Fruit fly (Drosophila melanogaster) whole organism, embryonic: ENCODE results near the gene Torsin.
A peak's percentile ranks its signal among the peaks of the same experiment; 100 is the strongest.

ENCODE experiments used
- Ada2b ChIP-seq: fragments of 200-800 bp; sonication (Bioruptor generic); IDR thresholded peaks from 2 replicates; pipeline ENCODE4 v1.3.6; 2022; ENCODE audit warnings: missing biosample characterization, missing genetic modification characterization
- Atf6 ChIP-seq: fragments of 200-800 bp; sonication (Bioruptor generic); IDR thresholded peaks from 2 replicates; pipeline ENCODE4 v1.3.6; 2022; ENCODE audit warnings: missing biosample characterization, missing genetic modification characterization
- CG10267 ChIP-seq: fragments of 200-800 bp; sonication (Bioruptor generic); optimal IDR thresholded peaks from 2 replicates; lab custom pipeline; 2018; ENCODE audit warnings: missing biosample characterization, mild to moderate bottlenecking, missing genetic modification characterization, moderate library complexity
- CG10274 ChIP-seq: fragments of 200-800 bp; sonication (Bioruptor generic); optimal IDR thresholded peaks from 3 replicates; lab custom pipeline; 2017; ENCODE audit warnings: missing biosample characterization, mild to moderate bottlenecking, missing genetic modification characterization
- CG10321 ChIP-seq: fragments of 200-800 bp; sonication (Bioruptor generic); IDR thresholded peaks from 2 replicates; pipeline ENCODE4 v1.3.6; 2022; ENCODE audit warnings: missing biosample characterization, missing genetic modification characterization
- CG12071 ChIP-seq: fragments of 200-800 bp; sonication (Bioruptor generic); optimal IDR thresholded peaks from 3 replicates; lab custom pipeline; 2018; ENCODE audit warnings: missing biosample characterization, mild to moderate bottlenecking, missing genetic modification characterization
- CG12391 ChIP-seq: fragments of 200-800 bp; sonication (Bioruptor generic); optimal IDR thresholded peaks from 3 replicates; lab custom pipeline; 2018; ENCODE audit warnings: missing biosample characterization, mild to moderate bottlenecking, missing genetic modification characterization, moderate library complexity
- CG12659 ChIP-seq: fragments of 200-800 bp; sonication (Bioruptor generic); optimal IDR thresholded peaks from 3 replicates; lab custom pipeline; 2017; ENCODE audit warnings: mild to moderate bottlenecking, missing biosample characterization, missing genetic modification reagents, missing genetic modification characterization
- CG12769 ChIP-seq: fragments of 200-800 bp; sonication (Bioruptor generic); optimal IDR thresholded peaks from 2 replicates; lab custom pipeline; 2019; ENCODE audit warnings: missing biosample characterization, mild to moderate bottlenecking, missing genetic modification characterization, moderate library complexity
- CG14441 ChIP-seq: fragments of 200-800 bp; sonication (Bioruptor generic); IDR thresholded peaks from 2 replicates; pipeline ENCODE4 v1.3.6; 2022; ENCODE audit warnings: missing biosample characterization, missing genetic modification characterization
- CG15269 ChIP-seq: fragments of 200-800 bp; sonication (Bioruptor generic); optimal IDR thresholded peaks from 2 replicates; lab custom pipeline; 2018; ENCODE audit warnings: missing biosample characterization, mild to moderate bottlenecking, missing genetic modification characterization, moderate library complexity
- CG1602 ChIP-seq: fragments of 200-800 bp; sonication (Bioruptor generic); optimal IDR thresholded peaks from 3 replicates; lab custom pipeline; 2016; ENCODE audit warnings: missing biosample characterization, missing genetic modification characterization
- CG17612 ChIP-seq: fragments of 200-800 bp; sonication (Bioruptor generic); IDR thresholded peaks from 2 replicates; pipeline ENCODE4 v1.3.6; 2022; ENCODE audit warnings: missing biosample characterization, missing genetic modification characterization
- CG17829 ChIP-seq: fragments of 200-800 bp; optimal IDR thresholded peaks from 2 replicates; lab custom pipeline; 2019; ENCODE audit warnings: missing biosample characterization, mild to moderate bottlenecking, missing genetic modification characterization, moderate library complexity
- CG2712 ChIP-seq: fragments of 200-800 bp; optimal IDR thresholded peaks from 3 replicates; lab custom pipeline; 2019; ENCODE audit warnings: missing biosample characterization, mild to moderate bottlenecking, missing genetic modification characterization, moderate library complexity
- CG30403 ChIP-seq: fragments of 200-800 bp; sonication (Bioruptor generic); optimal IDR thresholded peaks from 3 replicates; lab custom pipeline; 2016; ENCODE audit warnings: missing biosample characterization, missing genetic modification characterization
- CG4328 ChIP-seq: fragments of 200-800 bp; sonication (Bioruptor generic); optimal IDR thresholded peaks from 3 replicates; lab custom pipeline; 2017; ENCODE audit warnings: missing biosample characterization, missing genetic modification reagents, missing genetic modification characterization
- CG6689 ChIP-seq: fragments of 200-800 bp; sonication (Bioruptor generic); IDR thresholded peaks from 2 replicates; pipeline ENCODE4 v1.3.6; 2022; ENCODE audit warnings: missing biosample characterization, missing genetic modification characterization
- CG7839 ChIP-seq: fragments of 200-800 bp; sonication (Bioruptor generic); optimal IDR thresholded peaks from 3 replicates; lab custom pipeline; 2018; ENCODE audit warnings: missing biosample characterization, mild to moderate bottlenecking, missing genetic modification characterization, moderate library complexity
- CG8359 ChIP-seq: fragments of 200-800 bp; sonication (Bioruptor generic); optimal IDR thresholded peaks from 2 replicates; lab custom pipeline; 2017; ENCODE audit warnings: missing biosample characterization, mild to moderate bottlenecking, missing genetic modification characterization, borderline replicate concordance
- CG9437 ChIP-seq: fragments of 200-800 bp; sonication (Bioruptor generic); optimal IDR thresholded peaks from 2 replicates; lab custom pipeline; 2018; ENCODE audit warnings: missing biosample characterization, mild to moderate bottlenecking, missing genetic modification characterization
- CG9727 ChIP-seq: fragments of 200-800 bp; sonication (Bioruptor generic); optimal IDR thresholded peaks from 3 replicates; lab custom pipeline; 2017; ENCODE audit warnings: missing biosample characterization, mild to moderate bottlenecking, missing genetic modification characterization
- CG9876 ChIP-seq: fragments of 200-800 bp; sonication (Bioruptor generic); optimal IDR thresholded peaks from 2 replicates; lab custom pipeline; 2016; ENCODE audit warnings: missing biosample characterization, missing genetic modification characterization
- Chrac-16 ChIP-seq: fragments of 200-800 bp; sonication (Bioruptor generic); optimal IDR thresholded peaks from 3 replicates; lab custom pipeline; 2016; ENCODE audit warnings: missing biosample characterization, missing genetic modification characterization
- CoRest ChIP-seq: fragments of 200-800 bp; sonication (Bioruptor generic); optimal IDR thresholded peaks from 3 replicates; lab custom pipeline; 2018; ENCODE audit warnings: missing biosample characterization, mild to moderate bottlenecking, missing genetic modification characterization, moderate library complexity
- Dip2 ChIP-seq: fragments of 200-800 bp; sonication (Bioruptor generic); IDR thresholded peaks from 2 replicates; pipeline ENCODE4 v1.3.6; 2022; ENCODE audit warnings: missing biosample characterization, missing genetic modification characterization
- Fer3 ChIP-seq: fragments of 200-800 bp; sonication (Bioruptor generic); optimal IDR thresholded peaks from 2 replicates; lab custom pipeline; 2018; ENCODE audit warnings: missing biosample characterization, mild to moderate bottlenecking, missing genetic modification characterization, moderate library complexity
- Gug ChIP-seq: fragments of 200-800 bp; sonication (Bioruptor generic); IDR thresholded peaks from 4 replicates; pipeline ENCODE4 v1.3.6; 2022; ENCODE audit warnings: missing biosample characterization, missing genetic modification characterization
- Med ChIP-seq: fragments of 200-800 bp; sonication (Bioruptor generic); peaks from one replicate; lab custom pipeline; 2016; ENCODE audit warnings: missing biosample characterization, missing genetic modification characterization, mild to moderate bottlenecking, inconsistent platforms, moderate library complexity
- Meics ChIP-seq: fragments of 200-800 bp; sonication (Bioruptor generic); optimal IDR thresholded peaks from 2 replicates; lab custom pipeline; 2017; ENCODE audit warnings: missing biosample characterization, mild to moderate bottlenecking, missing genetic modification characterization
- NfI ChIP-seq: fragments of 200-800 bp; sonication (Bioruptor generic); optimal IDR thresholded peaks from 3 replicates; lab custom pipeline; 2018; ENCODE audit warnings: missing biosample characterization, mild to moderate bottlenecking, missing genetic modification characterization, moderate library complexity
- Rfx ChIP-seq: fragments of 200-800 bp; sonication (Bioruptor generic); IDR thresholded peaks from 2 replicates; pipeline ENCODE4 v1.3.6; 2022; ENCODE audit warnings: missing biosample characterization, missing genetic modification characterization
- Sox100B ChIP-seq: fragments of 200-800 bp; sonication (Bioruptor generic); optimal IDR thresholded peaks from 3 replicates; lab custom pipeline; 2018; ENCODE audit warnings: missing biosample characterization, mild to moderate bottlenecking, missing genetic modification characterization
- Ssrp ChIP-seq: fragments of 200-800 bp; sonication (Bioruptor generic); optimal IDR thresholded peaks from 2 replicates; lab custom pipeline; 2018; ENCODE audit warnings: missing biosample characterization, mild to moderate bottlenecking, missing genetic modification characterization, moderate library complexity
- Xrp1 ChIP-seq: fragments of 200-800 bp; sonication (Bioruptor generic); IDR thresholded peaks from 2 replicates; pipeline ENCODE4 v1.3.6; 2022; ENCODE audit warnings: missing biosample characterization, missing genetic modification characterization
- ara ChIP-seq: fragments of 200-800 bp; sonication (Bioruptor generic); IDR thresholded peaks from 2 replicates; pipeline ENCODE4 v1.3.6; 2022; ENCODE audit warnings: missing biosample characterization, missing genetic modification characterization
- ato ChIP-seq: fragments of 200-800 bp; sonication (Bioruptor generic); IDR thresholded peaks from 2 replicates; pipeline ENCODE4 v1.3.6; 2022; ENCODE audit warnings: missing biosample characterization, missing genetic modification characterization; ENCODE audit not compliant: partially characterized antibody
- bcd ChIP-seq: fragments of 200-800 bp; sonication (Bioruptor generic); optimal IDR thresholded peaks from 2 replicates; lab custom pipeline; 2017; ENCODE audit warnings: missing biosample characterization, mild to moderate bottlenecking, missing genetic modification characterization
- chm ChIP-seq: fragments of 200-800 bp; sonication (Bioruptor generic); IDR thresholded peaks from 2 replicates; pipeline ENCODE4 v1.3.6; 2022; ENCODE audit warnings: missing biosample characterization, missing genetic modification characterization
- ci ChIP-seq: fragments of 200-800 bp; sonication (Bioruptor generic); IDR thresholded peaks from 3 replicates; pipeline ENCODE4 v1.3.6; 2022; ENCODE audit warnings: missing biosample characterization, missing genetic modification characterization
- dan ChIP-seq: fragments of 200-800 bp; sonication (Bioruptor generic); IDR thresholded peaks from 2 replicates; pipeline ENCODE4 v1.3.6; 2022; ENCODE audit warnings: missing biosample characterization, missing genetic modification characterization
- emc ChIP-seq: fragments of 200-800 bp; sonication (Bioruptor generic); optimal IDR thresholded peaks from 2 replicates; lab custom pipeline; 2016; ENCODE audit warnings: missing biosample characterization, missing genetic modification characterization
- gcm ChIP-seq: fragments of 200-800 bp; sonication (Bioruptor generic); optimal IDR thresholded peaks from 2 replicates; lab custom pipeline; 2019; ENCODE audit warnings: missing biosample characterization, mild to moderate bottlenecking, missing genetic modification characterization, moderate library complexity
- gcm2 ChIP-seq: fragments of 200-800 bp; sonication (Bioruptor generic); optimal IDR thresholded peaks from 2 replicates; lab custom pipeline; 2016; ENCODE audit warnings: missing biosample characterization, missing genetic modification characterization
- jumu ChIP-seq: fragments of 200-800 bp; sonication (Bioruptor generic); optimal IDR thresholded peaks from 3 replicates; lab custom pipeline; 2016; ENCODE audit warnings: missing biosample characterization, missing genetic modification characterization
- lab ChIP-seq: fragments of 200-800 bp; sonication (Bioruptor generic); optimal IDR thresholded peaks from 3 replicates; lab custom pipeline; 2017; ENCODE audit warnings: missing biosample characterization, missing genetic modification characterization, mild to moderate bottlenecking, moderate library complexity, missing genetic modification reagents
- scrt ChIP-seq: fragments of 200-800 bp; sonication (Bioruptor generic); optimal IDR thresholded peaks from 2 replicates; lab custom pipeline; 2018; ENCODE audit warnings: missing biosample characterization, mild to moderate bottlenecking, missing genetic modification characterization, moderate library complexity
- sisA ChIP-seq: fragments of 200-800 bp; sonication (Bioruptor generic); IDR thresholded peaks from 2 replicates; pipeline ENCODE4 v1.3.6; 2022; ENCODE audit warnings: missing biosample characterization, missing genetic modification characterization
- unpg ChIP-seq: fragments of 200-800 bp; sonication (Bioruptor generic); optimal IDR thresholded peaks from 3 replicates; lab custom pipeline; 2018; ENCODE audit warnings: missing biosample characterization, mild to moderate bottlenecking, missing genetic modification characterization, moderate library complexity

Torsin gene

DNA sequence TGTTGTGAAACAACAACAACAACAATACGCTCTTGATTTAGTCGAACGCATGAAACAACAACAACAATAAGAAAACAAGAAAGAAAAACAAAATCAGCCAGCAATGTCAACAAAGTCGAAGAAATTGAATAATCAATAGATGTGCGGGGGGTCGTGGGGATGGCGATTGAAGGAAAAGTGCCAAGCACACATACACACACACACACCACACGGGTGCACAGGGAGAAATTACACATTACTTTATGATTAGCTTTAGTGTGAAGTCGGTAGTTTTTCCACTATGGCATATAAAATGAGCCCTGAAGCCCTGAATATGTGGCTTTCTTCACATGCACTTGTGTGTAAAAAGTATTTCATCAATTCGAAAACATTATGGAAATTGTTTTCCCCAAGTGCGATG is 43.1 kb upstream of the Torsin start (continued):
- TF ChIP-seq CG12769 (tag; lab: Kevin White, UChicago), result peak; percentile 21

- TF ChIP-seq Xrp1 (peak; percentile 43; the same call in 1 of the 2 replicates), bcd (GFP tag; lab: Kevin White, UChicago) (peak; percentile 13), Ssrp (tag; lab: Kevin White, UChicago) (peak; percentile 40), gcm2 (GFP tag; lab: Kevin White, UChicago) (no peak), Meics (GFP tag; lab: Kevin White, UChicago) (peak; percentile 55), gcm (GFP tag; lab: Kevin White, UChicago) (no peak), CG17829 (tag; lab: Kevin White, UChicago) (peak; percentile 11), CG7839 (peak; percentile 49), CG10274 (no peak), CG17612 (GFP tag; lab: Robert Waterston, UW) (no peak), Rfx (GFP tag; lab: Robert Waterston, UW) (peak; percentile 54), ci (GFP tag; lab: Robert Waterston, UW) (0 out of 3 replicates have a peak, but pooled peaks have one; percentile 27), CG12659 (GFP tag; lab: Kevin White, UChicago) (peak; percentile 17), sisA (GFP tag; lab: Robert Waterston, UW) (peak; percentile 44; the same call in 1 of the 2 replicates), CG12391 (tag; lab: Kevin White, UChicago) (peak; percentile 52), Fer3 (tag; lab: Kevin White, UChicago) (peak; percentile 14), CG9437 (GFP tag; lab: Kevin White, UChicago) (no peak), CG10267 (tag; lab: Kevin White, UChicago) (peak; percentile 23), Med (GFP tag; lab: Kevin White, UChicago) (peak; percentile 52), CoRest (tag; lab: Kevin White, UChicago) (peak; percentile 7), CG10321 (GFP tag; lab: Robert Waterston, UW) (no peak), Ada2b (GFP tag; lab: Robert Waterston, UW) (peak; percentile 39; the same call in 1 of the 2 replicates), CG9727 (GFP tag; lab: Kevin White, UChicago) (peak; percentile 30), dan (GFP tag; lab: Robert Waterston, UW) (no peak), jumu (GFP tag; lab: Kevin White, UChicago) (no peak), Sox100B (GFP tag; lab: Kevin White, UChicago) (no peak), Atf6 (GFP tag; lab: Robert Waterston, UW) (peak; percentile 45; the same call in 1 of the 2 replicates), CG8359 (GFP tag; lab: Kevin White, UChicago) (no peak), CG30403 (GFP tag; lab: Kevin White, UChicago) (peak; percentile 22), CG12071 (GFP tag; lab: Kevin White, UChicago) (no peak), scrt (peak; percentile 10), NfI (GFP tag; lab: Kevin White, UChicago) (peak; percentile 41), unpg (peak; percentile 39), ara (GFP tag; lab: Robert Waterston, UW) (no peak), Dip2 (GFP tag; lab: Robert Waterston, UW) (no peak), CG14441 (GFP tag; lab: Robert Waterston, UW) (no peak), chm (GFP tag; lab: Robert Waterston, UW) (no peak), lab (GFP tag; lab: Kevin White, UChicago) (peak; percentile 81), CG6689 (peak; percentile 20; the same call in 1 of the 2 replicates), emc (no peak), CG4328 (no peak), ato (GFP tag; lab: Robert Waterston, UW) (no peak), CG2712 (peak; percentile 52), Gug (GFP tag; lab: Robert Waterston, UW) (0 out of 4 replicates have a peak, but pooled peaks have one; percentile 17), CG1602 (GFP tag; lab: Kevin White, UChicago) (no peak), CG15269 (tag; lab: Kevin White, UChicago) (peak; percentile 40), Chrac-16 (GFP tag; lab: Kevin White, UChicago) (no peak), CG9876 (no peak)
These were observed 41.4 kb upstream of the Torsin start for dm6 chrX:4691226-4691625.
